Worm (Caenorhabditis elegans) whole organism, late embryonic: ENCODE results near the gene T16H12.3.

ENCODE experiments used
- C38D4.7 ChIP-seq: fragments of 200-800 bp; sonication (Bioruptor generic); optimal IDR thresholded peaks from 2 replicates; lab custom pipeline; 2018; ENCODE audit warnings: mild to moderate bottlenecking, missing genetic modification characterization, moderate library complexity, missing compliant biosample characterization
- F13H6.1 ChIP-seq: sonication (generic microtip); optimal IDR thresholded peaks from 2 replicates; lab custom pipeline; 2016; ENCODE audit warnings: missing genetic modification characterization, missing compliant biosample characterization
- T23F11.4 ChIP-seq: fragments of 200-800 bp; sonication (Bioruptor generic); optimal IDR thresholded peaks from 2 replicates; lab custom pipeline; 2018; ENCODE audit warnings: mild to moderate bottlenecking, missing genetic modification characterization, missing compliant biosample characterization
- Y22D7AL.16 ChIP-seq: sonication (generic microtip); optimal IDR thresholded peaks from 2 replicates; lab custom pipeline; 2016; ENCODE audit warnings: missing genetic modification characterization, missing compliant biosample characterization
- ahr-1 ChIP-seq: sonication (generic microtip); optimal IDR thresholded peaks from 2 replicates; lab custom pipeline; 2016; ENCODE audit warnings: missing genetic modification characterization, missing compliant biosample characterization
- ceh-14 ChIP-seq: sonication (generic microtip); optimal IDR thresholded peaks from 2 replicates; lab custom pipeline; 2016; ENCODE audit warnings: missing genotype, missing genetic modification characterization, missing compliant biosample characterization
- ceh-19 ChIP-seq: fragments of 200-800 bp; sonication (Bioruptor generic); optimal IDR thresholded peaks from 2 replicates; lab custom pipeline; 2018; ENCODE audit warnings: mild to moderate bottlenecking, missing genetic modification characterization, missing compliant biosample characterization
- ceh-2 ChIP-seq: sonication (generic microtip); optimal IDR thresholded peaks from 2 replicates; lab custom pipeline; 2016; ENCODE audit warnings: missing genotype, missing genetic modification characterization, missing compliant biosample characterization
- ceh-31 ChIP-seq: sonication (generic microtip); optimal IDR thresholded peaks from 2 replicates; lab custom pipeline; 2016; ENCODE audit warnings: missing genetic modification characterization, missing compliant biosample characterization
- ceh-45 ChIP-seq: fragments of 200-800 bp; sonication (Bioruptor generic); IDR thresholded peaks from 2 replicates; pipeline ENCODE4 v1.3.6; 2022; ENCODE audit warnings: missing genetic modification reagents, missing genetic modification characterization, missing compliant biosample characterization
- ceh-48 ChIP-seq: sonication (generic microtip); optimal IDR thresholded peaks from 2 replicates; lab custom pipeline; 2016; ENCODE audit warnings: missing genetic modification characterization, inconsistent platforms, missing compliant biosample characterization
- ceh-6 ChIP-seq: fragments of 200-800 bp; sonication (Bioruptor generic); optimal IDR thresholded peaks from 2 replicates; lab custom pipeline; 2018; ENCODE audit warnings: mild to moderate bottlenecking, missing genetic modification characterization, missing compliant biosample characterization
- ceh-9 ChIP-seq: sonication (generic microtip); optimal IDR thresholded peaks from 2 replicates; lab custom pipeline; 2016; ENCODE audit warnings: mild to moderate bottlenecking, missing genetic modification characterization, inconsistent platforms, missing compliant biosample characterization
- dmd-4 ChIP-seq: sonication (generic microtip); optimal IDR thresholded peaks from 2 replicates; lab custom pipeline; 2016; ENCODE audit warnings: borderline replicate concordance, missing genetic modification characterization, missing compliant biosample characterization
- dve-1 ChIP-seq: sonication (generic microtip); optimal IDR thresholded peaks from 2 replicates; lab custom pipeline; 2017; ENCODE audit warnings: antibody characterized with exemption, mild to moderate bottlenecking, missing genetic modification characterization, missing compliant biosample characterization
- elt-4 ChIP-seq: sonication (generic microtip); optimal IDR thresholded peaks from 2 replicates; lab custom pipeline; 2016; ENCODE audit warnings: missing genetic modification characterization, missing compliant biosample characterization
- eyg-1 ChIP-seq: sonication (generic microtip); optimal IDR thresholded peaks from 2 replicates; lab custom pipeline; 2016; ENCODE audit warnings: missing genotype, missing genetic modification characterization, missing compliant biosample characterization
- fax-1 ChIP-seq: sonication (generic microtip); optimal IDR thresholded peaks from 2 replicates; lab custom pipeline; 2016; ENCODE audit warnings: missing genotype, missing genetic modification characterization, missing compliant biosample characterization
- fkh-10 ChIP-seq: fragments of 150-350 bp; optimal IDR thresholded peaks from 2 replicates; lab custom pipeline; 2014; ENCODE audit warnings: missing biosample characterization, missing genetic modification reagents, missing genetic modification characterization
- fkh-6 ChIP-seq: sonication (generic microtip); optimal IDR thresholded peaks from 2 replicates; lab custom pipeline; 2016; ENCODE audit warnings: missing genetic modification characterization, missing compliant biosample characterization
- hlh-30 ChIP-seq: sonication (generic microtip); optimal IDR thresholded peaks from 2 replicates; lab custom pipeline; 2017; ENCODE audit warnings: antibody characterized with exemption, missing genetic modification characterization, missing compliant biosample characterization; ENCODE audit not compliant: insufficient read depth
- hlh-8 ChIP-seq: sonication (generic microtip); optimal IDR thresholded peaks from 2 replicates; lab custom pipeline; 2016; ENCODE audit warnings: missing genotype, missing genetic modification characterization, missing compliant biosample characterization
- lim-6 ChIP-seq: sonication (generic microtip); optimal IDR thresholded peaks from 2 replicates; lab custom pipeline; 2016; ENCODE audit warnings: missing genetic modification characterization, missing compliant biosample characterization
- lin-11 ChIP-seq: fragments of 200-800 bp; sonication (Bioruptor generic); optimal IDR thresholded peaks from 2 replicates; lab custom pipeline; 2018; ENCODE audit warnings: mild to moderate bottlenecking, missing genetic modification characterization, missing compliant biosample characterization
- madf-2 ChIP-seq: sonication (generic microtip); optimal IDR thresholded peaks from 2 replicates; lab custom pipeline; 2017; ENCODE audit warnings: missing genetic modification characterization, missing compliant biosample characterization
- mec-3 ChIP-seq: sonication (generic microtip); optimal IDR thresholded peaks from 2 replicates; lab custom pipeline; 2016; ENCODE audit warnings: borderline replicate concordance, missing genetic modification characterization, missing compliant biosample characterization
- nfya-1 ChIP-seq: sonication (generic microtip); optimal IDR thresholded peaks from 2 replicates; lab custom pipeline; 2017; ENCODE audit warnings: missing genetic modification characterization, mild to moderate bottlenecking, missing compliant biosample characterization, antibody characterized with exemption, moderate library complexity
- nhr-232 ChIP-seq: sonication (generic microtip); optimal IDR thresholded peaks from 2 replicates; lab custom pipeline; 2016; ENCODE audit warnings: missing genetic modification characterization, missing compliant biosample characterization
- npax-4 ChIP-seq: sonication (generic microtip); optimal IDR thresholded peaks from 2 replicates; lab custom pipeline; 2016; ENCODE audit warnings: missing genetic modification characterization, missing compliant biosample characterization
- odd-2 ChIP-seq: sonication (generic microtip); optimal IDR thresholded peaks from 2 replicates; lab custom pipeline; 2017; ENCODE audit warnings: antibody characterized with exemption, mild to moderate bottlenecking, missing genetic modification characterization, missing compliant biosample characterization
- pax-1 ChIP-seq: fragments of 150-350 bp; optimal IDR thresholded peaks from 2 replicates; lab custom pipeline; 2014; ENCODE audit warnings: missing biosample characterization, missing genetic modification characterization
- pha-2 ChIP-seq: sonication (generic microtip); optimal IDR thresholded peaks from 2 replicates; lab custom pipeline; 2017; ENCODE audit warnings: mild to moderate bottlenecking, missing genetic modification characterization, missing compliant biosample characterization
- pha-4 ChIP-seq: fragments of 150-350 bp; optimal IDR thresholded peaks from 2 replicates; lab custom pipeline; 2018; ENCODE audit warnings: missing biosample characterization, missing genetic modification reagents, missing genetic modification characterization
- pqm-1 ChIP-seq: sonication (generic microtip); optimal IDR thresholded peaks from 2 replicates; lab custom pipeline; 2016; ENCODE audit warnings: missing genetic modification characterization, missing compliant biosample characterization
- pros-1 ChIP-seq: fragments of 150-350 bp; optimal IDR thresholded peaks from 2 replicates; lab custom pipeline; 2014; ENCODE audit warnings: missing biosample characterization, missing genetic modification reagents, missing genetic modification characterization
- rnt-1 ChIP-seq: sonication (generic microtip); optimal IDR thresholded peaks from 2 replicates; lab custom pipeline; 2016; ENCODE audit warnings: missing genetic modification characterization, missing compliant biosample characterization
- sox-4 ChIP-seq: sonication (generic microtip); optimal IDR thresholded peaks from 2 replicates; lab custom pipeline; 2017; ENCODE audit warnings: mild to moderate bottlenecking, missing genetic modification characterization, inconsistent platforms, missing compliant biosample characterization
- syd-9 ChIP-seq: sonication (generic microtip); optimal IDR thresholded peaks from 2 replicates; lab custom pipeline; 2016; ENCODE audit warnings: mild to moderate bottlenecking, missing genetic modification characterization, moderate library complexity, missing compliant biosample characterization
- tbx-2 ChIP-seq: sonication (generic microtip); optimal IDR thresholded peaks from 2 replicates; lab custom pipeline; 2016; ENCODE audit warnings: missing genetic modification characterization, missing compliant biosample characterization
- ttx-3 ChIP-seq: sonication (generic microtip); optimal IDR thresholded peaks from 2 replicates; lab custom pipeline; 2016; ENCODE audit warnings: missing genetic modification reagents, missing genetic modification characterization, missing compliant biosample characterization
- unc-3 ChIP-seq, 2 experiments: fragments of 200-800 bp in 1 of 2; sonication (Bioruptor generic) in 1 of 2; sonication (generic microtip) in 1 of 2; conservative IDR thresholded peaks in 1 of 2; optimal IDR thresholded peaks in 1 of 2; 2 replicates each; pipeline versions ENCODE4 v1.3.6 to Lab custom; 2016 to 2022; ENCODE audit warnings: missing compliant biosample characterization in 2 of 2, missing genetic modification characterization in 2 of 2, missing genetic modification reagents in 1 of 2
- unc-42 ChIP-seq: sonication (generic microtip); optimal IDR thresholded peaks from 2 replicates; lab custom pipeline; 2016; ENCODE audit warnings: missing genotype, missing genetic modification characterization, missing compliant biosample characterization
- unc-55 ChIP-seq: sonication (generic microtip); optimal IDR thresholded peaks from 2 replicates; lab custom pipeline; 2017; ENCODE audit warnings: missing biosample characterization, missing genetic modification reagents, missing genetic modification characterization
- zip-5 ChIP-seq: sonication (generic microtip); optimal IDR thresholded peaks from 2 replicates; lab custom pipeline; 2016; ENCODE audit warnings: missing genetic modification characterization, missing compliant biosample characterization
- ztf-16 ChIP-seq: sonication (generic microtip); optimal IDR thresholded peaks from 2 replicates; lab custom pipeline; 2017; ENCODE audit warnings: missing genetic modification characterization, missing compliant biosample characterization

Gene T16H12.3

ce11 chrIII:10083242-10083641 lies at the start of gene T16H12.3:
TSS of gene T16H12.3 (minus strand) at chrIII:10083292.
- TF ChIP-seq unc-55 (no peak), ceh-19 (no peak), pax-1 (tag; lab: Kevin White, UChicago) (no peak), mec-3 (no peak), nfya-1 (no peak), unc-3 (GFP tag; conservative IDR thresholded peaks at IDR 0.05; lab: Robert Waterston, UW) (no peak), unc-3 (tag; optimal IDR thresholded peaks at IDR 0.05; lab: Kevin White, UChicago) (no peak), eyg-1 (tag; lab: Kevin White, UChicago) (no peak), elt-4 (tag; lab: Kevin White, UChicago) (no peak), ceh-14 (tag; lab: Kevin White, UChicago) (no peak), T23F11.4 (GFP tag; lab: Kevin White, UChicago) (no peak), madf-2 (tag; lab: Kevin White, UChicago) (no peak), pha-2 (tag; lab: Kevin White, UChicago) (no peak), nhr-232 (tag; lab: Kevin White, UChicago) (no peak), C38D4.7 (GFP tag; lab: Kevin White, UChicago) (no peak), ceh-48 (tag; lab: Kevin White, UChicago) (no peak), fkh-10 (GFP tag; lab: Kevin White, UChicago) (no peak), pros-1 (tag; lab: Kevin White, UChicago) (no peak)

DNA sequence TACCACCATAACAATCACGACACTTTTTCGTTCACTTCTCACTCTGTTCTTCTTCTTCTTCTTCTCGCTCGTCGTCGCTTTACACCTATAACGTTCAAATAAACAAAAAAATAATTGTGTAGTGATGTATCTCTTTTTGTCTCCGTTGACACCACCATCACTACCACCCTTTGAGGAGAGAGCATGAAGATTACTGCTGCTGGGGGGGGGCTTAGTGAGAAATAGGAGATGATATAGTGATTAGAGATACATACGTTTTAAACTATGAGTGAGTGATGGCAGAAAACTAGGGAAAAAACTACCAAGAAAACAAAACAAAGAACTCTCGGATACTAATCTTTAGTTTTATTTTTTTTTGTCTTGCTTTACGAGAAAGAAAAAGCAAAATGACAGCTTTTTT lies 43.3 kb upstream of the T16H12.3 start:
- TF ChIP-seq ttx-3 (tag; lab: Kevin White, UChicago) (no peak), ceh-31 (tag; lab: Kevin White, UChicago) (no peak), sox-4 (no peak), unc-42 (no peak), rnt-1 (tag; lab: Kevin White, UChicago) (no peak)

ce11 chrIII:10123586-10124233 lies 40.6 kb upstream of the T16H12.3 start, which contains the start of gene ttll-4:
TSS of gene ttll-4 (plus strand) at chrIII:10124183.
- TF ChIP-seq ceh-31 (tag; lab: Kevin White, UChicago) (peak; percentile 96), ceh-2 (tag; lab: Kevin White, UChicago) (peak; percentile 85), ahr-1 (tag; lab: Kevin White, UChicago) (peak; percentile 58), nhr-232 (tag; lab: Kevin White, UChicago) (no peak), syd-9 (tag; lab: Kevin White, UChicago) (peak; percentile 6), hlh-8 (tag; lab: Kevin White, UChicago) (peak; percentile 71), pha-2 (tag; lab: Kevin White, UChicago) (no peak), zip-5 (tag; lab: Kevin White, UChicago) (peak; percentile 51), unc-42 (peak; percentile 89), dmd-4 (tag; lab: Kevin White, UChicago) (peak; percentile 79), fkh-6 (tag; lab: Kevin White, UChicago) (peak; percentile 71), fax-1 (tag; lab: Kevin White, UChicago) (peak; percentile 79), pqm-1 (tag; lab: Kevin White, UChicago) (peak; percentile 12), ztf-16 (tag; lab: Kevin White, UChicago) (no peak), ceh-45 (GFP tag; lab: Robert Waterston, UW) (no peak), ceh-19 (peak; percentile 15), fkh-10 (GFP tag; lab: Kevin White, UChicago) (no peak), odd-2 (no peak), ceh-48 (tag; lab: Kevin White, UChicago) (peak; percentile 21), npax-4 (tag; lab: Kevin White, UChicago) (no peak), elt-4 (tag; lab: Kevin White, UChicago) (no peak), lim-6 (tag; lab: Kevin White, UChicago) (peak; percentile 59), pha-4 (tag; lab: Kevin White, UChicago) (no peak), hlh-30 (tag; lab: Kevin White, UChicago) (no peak), tbx-2 (tag; lab: Kevin White, UChicago) (peak; percentile 91), ceh-9 (no peak), pros-1 (tag; lab: Kevin White, UChicago) (no peak), T23F11.4 (GFP tag; lab: Kevin White, UChicago) (no peak), lin-11 (tag; lab: Kevin White, UChicago) (no peak), rnt-1 (tag; lab: Kevin White, UChicago) (peak; percentile 91), F13H6.1 (tag; lab: Kevin White, UChicago) (peak; percentile 47), ttx-3 (tag; lab: Kevin White, UChicago) (peak; percentile 4), Y22D7AL.16 (tag; lab: Kevin White, UChicago) (no peak), dve-1 (tag; lab: Kevin White, UChicago) (no peak), mec-3 (peak; percentile 79), ceh-6 (GFP tag; lab: Kevin White, UChicago) (peak; percentile 17), madf-2 (tag; lab: Kevin White, UChicago) (peak; percentile 27)
